Fruit fly (Drosophila melanogaster) whole organism, prepupa: ENCODE data around the gene PGRP-LF.

Experiments
- Blimp-1 ChIP-seq: fragments of 200-800 bp; sonication (Bioruptor generic); optimal IDR thresholded peaks from 3 replicates; lab custom pipeline; 2017; ENCODE audit warnings: missing biosample characterization, missing genetic modification characterization, mild to moderate bottlenecking, moderate library complexity, missing genetic modification reagents
- CG11294 ChIP-seq: fragments of 200-800 bp; sonication (Bioruptor generic); IDR thresholded peaks from 2 replicates; pipeline ENCODE4 v1.3.6; 2022; ENCODE audit warnings: missing biosample characterization, missing genetic modification characterization
- CG11762 ChIP-seq: fragments of 200-800 bp; sonication (Bioruptor generic); optimal IDR thresholded peaks from 3 replicates; lab custom pipeline; 2016; ENCODE audit warnings: missing biosample characterization, missing genetic modification characterization; ENCODE audit not compliant: insufficient read depth
- CG15336 ChIP-seq: fragments of 200-800 bp; sonication (Bioruptor generic); IDR thresholded peaks from 2 replicates; pipeline ENCODE4 v1.3.6; 2022; ENCODE audit warnings: missing biosample characterization, missing genetic modification characterization
- CG1621 ChIP-seq: fragments of 200-800 bp; sonication (Bioruptor generic); optimal IDR thresholded peaks from 3 replicates; lab custom pipeline; 2018; ENCODE audit warnings: missing biosample characterization, mild to moderate bottlenecking, missing genetic modification characterization
- CG16779 ChIP-seq: fragments of 200-800 bp; sonication (Bioruptor generic); optimal IDR thresholded peaks from 3 replicates; lab custom pipeline; 2017; ENCODE audit warnings: missing biosample characterization, mild to moderate bottlenecking, missing genetic modification characterization
- CG31627 ChIP-seq: fragments of 200-800 bp; sonication (Bioruptor generic); optimal IDR thresholded peaks from 3 replicates; lab custom pipeline; 2016; ENCODE audit warnings: missing biosample characterization, missing genetic modification characterization
- CG32006 ChIP-seq: fragments of 200-800 bp; sonication (Bioruptor generic); optimal IDR thresholded peaks from 3 replicates; lab custom pipeline; 2017; ENCODE audit warnings: missing biosample characterization, mild to moderate bottlenecking, missing genetic modification characterization
- CG34406 ChIP-seq: fragments of 200-800 bp; sonication (Bioruptor generic); optimal IDR thresholded peaks from 3 replicates; lab custom pipeline; 2016; ENCODE audit warnings: missing biosample characterization, missing genetic modification characterization
- CG4318 ChIP-seq: fragments of 200-800 bp; sonication (Bioruptor generic); optimal IDR thresholded peaks from 3 replicates; lab custom pipeline; 2017; ENCODE audit warnings: missing biosample characterization, mild to moderate bottlenecking, missing genetic modification characterization
- CG6163 ChIP-seq: fragments of 200-800 bp; sonication (Bioruptor generic); IDR thresholded peaks from 3 replicates; pipeline ENCODE4 v1.3.6; 2022; ENCODE audit warnings: missing biosample characterization, missing genetic modification characterization
- CG6276 ChIP-seq: fragments of 200-800 bp; sonication (Bioruptor generic); optimal IDR thresholded peaks from 2 replicates; lab custom pipeline; 2017; ENCODE audit warnings: missing biosample characterization, mild to moderate bottlenecking, missing genetic modification characterization
- CG6808 ChIP-seq: fragments of 200-800 bp; sonication (Bioruptor generic); optimal IDR thresholded peaks from 3 replicates; lab custom pipeline; 2017; ENCODE audit warnings: missing biosample characterization, missing genetic modification characterization, mild to moderate bottlenecking, moderate library complexity, missing genetic modification reagents
- CG6854 ChIP-seq: fragments of 200-800 bp; sonication (Bioruptor generic); optimal IDR thresholded peaks from 2 replicates; lab custom pipeline; 2017; ENCODE audit warnings: missing biosample characterization, mild to moderate bottlenecking, missing genetic modification characterization
- CG7368 ChIP-seq: fragments of 200-800 bp; sonication (Bioruptor generic); optimal IDR thresholded peaks from 3 replicates; lab custom pipeline; 2016; ENCODE audit warnings: missing biosample characterization, missing genetic modification characterization
- CG8319 ChIP-seq: fragments of 200-800 bp; sonication (Bioruptor generic); optimal IDR thresholded peaks from 3 replicates; lab custom pipeline; 2016; ENCODE audit warnings: missing biosample characterization, missing genetic modification characterization
- CG8632 ChIP-seq: fragments of 200-800 bp; sonication (Bioruptor generic); optimal IDR thresholded peaks from 3 replicates; lab custom pipeline; 2016; ENCODE audit warnings: missing biosample characterization, missing genetic modification characterization
- CG9139 ChIP-seq: fragments of 200-800 bp; sonication (Bioruptor generic); optimal IDR thresholded peaks from 3 replicates; lab custom pipeline; 2017; ENCODE audit warnings: missing biosample characterization, mild to moderate bottlenecking, missing genetic modification characterization
- Eip75B ChIP-seq: fragments of 200-800 bp; sonication (Bioruptor generic); optimal IDR thresholded peaks from 3 replicates; lab custom pipeline; 2016; ENCODE audit warnings: missing biosample characterization, missing genetic modification characterization
- Eip78C ChIP-seq: fragments of 200-800 bp; sonication (Bioruptor generic); peaks from one replicate; lab custom pipeline; 2016; ENCODE audit warnings: missing biosample characterization, missing genetic modification characterization
- Eip93F ChIP-seq: fragments of 200-800 bp; sonication (Bioruptor generic); optimal IDR thresholded peaks from 2 replicates; lab custom pipeline; 2016; ENCODE audit warnings: missing biosample characterization, mild to moderate bottlenecking, missing genetic modification characterization
- Ets21C ChIP-seq: fragments of 200-800 bp; sonication (Bioruptor generic); optimal IDR thresholded peaks from 3 replicates; lab custom pipeline; 2016; ENCODE audit warnings: missing biosample characterization, missing genetic modification characterization
- Ets96B ChIP-seq: fragments of 200-800 bp; optimal IDR thresholded peaks from 2 replicates; lab custom pipeline; 2019; ENCODE audit warnings: missing biosample characterization, mild to moderate bottlenecking, missing genetic modification characterization, moderate library complexity
- Gug ChIP-seq: fragments of 200-800 bp; sonication (Bioruptor generic); IDR thresholded peaks from 2 replicates; pipeline ENCODE4 v1.3.6; 2022; ENCODE audit warnings: missing biosample characterization, missing genetic modification characterization
- Hr38 ChIP-seq: sonication (Bioruptor generic); optimal IDR thresholded peaks from 2 replicates; lab custom pipeline; 2016; ENCODE audit warnings: missing biosample characterization, missing genetic modification characterization
- Hr4 ChIP-seq: fragments of 200-800 bp; sonication (Bioruptor generic); optimal IDR thresholded peaks from 3 replicates; lab custom pipeline; 2016; ENCODE audit warnings: missing biosample characterization, missing genetic modification characterization
- Met ChIP-seq: fragments of 200-800 bp; sonication (Bioruptor generic); optimal IDR thresholded peaks from 3 replicates; lab custom pipeline; 2016; ENCODE audit warnings: missing biosample characterization, missing genetic modification characterization
- OdsH ChIP-seq: fragments of 200-800 bp; sonication (Bioruptor generic); optimal IDR thresholded peaks from 3 replicates; lab custom pipeline; 2016; ENCODE audit warnings: missing biosample characterization, missing genetic modification characterization
- Sox102F ChIP-seq: fragments of 200-800 bp; sonication (Bioruptor generic); optimal IDR thresholded peaks from 2 replicates; lab custom pipeline; 2016; ENCODE audit warnings: missing biosample characterization, mild to moderate bottlenecking, missing genetic modification characterization
- Sox14 ChIP-seq: fragments of 200-800 bp; sonication (Bioruptor generic); optimal IDR thresholded peaks from 3 replicates; lab custom pipeline; 2016; ENCODE audit warnings: missing biosample characterization, missing genetic modification characterization
- achi ChIP-seq: fragments of 200-800 bp; sonication (Bioruptor generic); optimal IDR thresholded peaks from 3 replicates; lab custom pipeline; 2016; ENCODE audit warnings: missing biosample characterization, missing genetic modification characterization
- cyc ChIP-seq: fragments of 200-800 bp; sonication (Bioruptor generic); optimal IDR thresholded peaks from 3 replicates; lab custom pipeline; 2016; ENCODE audit warnings: missing biosample characterization, missing genetic modification characterization
- dac ChIP-seq: fragments of 200-800 bp; sonication (Bioruptor generic); optimal IDR thresholded peaks from 2 replicates; lab custom pipeline; 2017; ENCODE audit warnings: missing biosample characterization, mild to moderate bottlenecking, missing genetic modification characterization
- eg ChIP-seq: fragments of 200-800 bp; sonication (Bioruptor generic); IDR thresholded peaks from 3 replicates; pipeline ENCODE4 v1.3.6; 2022; ENCODE audit warnings: missing biosample characterization, missing genetic modification characterization
- esn ChIP-seq: fragments of 200-800 bp; sonication (Bioruptor generic); optimal IDR thresholded peaks from 2 replicates; lab custom pipeline; 2016; ENCODE audit warnings: missing biosample characterization, mild to moderate bottlenecking, missing genetic modification characterization, moderate library complexity
- fd59A ChIP-seq: fragments of 200-800 bp; sonication (Bioruptor generic); optimal IDR thresholded peaks from 2 replicates; lab custom pipeline; 2017; ENCODE audit warnings: missing biosample characterization, mild to moderate bottlenecking, missing genetic modification characterization, missing genetic modification reagents
- fd85E ChIP-seq: fragments of 200-800 bp; sonication (Bioruptor generic); optimal IDR thresholded peaks from 3 replicates; lab custom pipeline; 2016; ENCODE audit warnings: missing biosample characterization, missing genetic modification characterization
- fkh ChIP-seq: fragments of 200-800 bp; sonication (Bioruptor generic); optimal IDR thresholded peaks from 3 replicates; lab custom pipeline; 2017; ENCODE audit warnings: missing biosample characterization, mild to moderate bottlenecking, missing genetic modification characterization, moderate library complexity
- net ChIP-seq: fragments of 200-800 bp; sonication (Bioruptor generic); optimal IDR thresholded peaks from 3 replicates; lab custom pipeline; 2016; ENCODE audit warnings: missing biosample characterization, missing genetic modification characterization
- salr ChIP-seq, 2 experiments: fragments of 200-800 bp; sonication (Bioruptor generic); optimal IDR thresholded peaks; 3 replicates each; lab custom pipeline; 2016 to 2018; ENCODE audit warnings: missing biosample characterization in 2 of 2, missing genetic modification characterization in 2 of 2, mild to moderate bottlenecking in 1 of 2
- spab ChIP-seq: fragments of 200-800 bp; sonication (Bioruptor generic); optimal IDR thresholded peaks from 2 replicates; lab custom pipeline; 2017; ENCODE audit warnings: missing biosample characterization, mild to moderate bottlenecking, missing genetic modification characterization, missing genetic modification reagents
- ss ChIP-seq, 2 experiments: fragments of 200-800 bp; sonication (Bioruptor generic); optimal IDR thresholded peaks; 2 replicates in 1 of 2; 3 replicates in 1 of 2; lab custom pipeline; 2017 to 2018; ENCODE audit warnings: mild to moderate bottlenecking in 2 of 2, missing biosample characterization in 2 of 2, missing genetic modification characterization in 2 of 2, moderate library complexity in 1 of 2
- svp ChIP-seq: fragments of 200-800 bp; sonication (Bioruptor generic); peaks from one replicate; lab custom pipeline; 2016; ENCODE audit warnings: missing biosample characterization, missing genetic modification characterization
- topi ChIP-seq: fragments of 200-800 bp; sonication (Bioruptor generic); optimal IDR thresholded peaks from 3 replicates; lab custom pipeline; 2016; ENCODE audit warnings: missing biosample characterization, missing genetic modification characterization
- vri ChIP-seq: fragments of 200-800 bp; sonication (Bioruptor generic); optimal IDR thresholded peaks from 3 replicates; lab custom pipeline; 2016; ENCODE audit warnings: missing biosample characterization, mild to moderate bottlenecking, missing genetic modification characterization

The PGRP-LF gene

dm6 chr3L:9349314-9349733 lies at the start of gene PGRP-LF:
Gene PGRP-LF (plus strand): TSS chr3L:9349609.
- peak; percentile 80 for TF ChIP-seq fkh (GFP tag; lab: Kevin White, UChicago)
- TF ChIP-seq esn (GFP tag; lab: Kevin White, UChicago) = peak; percentile 37
- TF ChIP-seq topi (GFP tag; lab: Kevin White, UChicago) = peak; percentile 22
- TF ChIP-seq CG6808 (GFP tag; lab: Kevin White, UChicago) = no peak
- no peak for TF ChIP-seq CG11294 (GFP tag; lab: Robert Waterston, UW)
- TF ChIP-seq CG6163 (GFP tag; lab: Robert Waterston, UW) = no peak
- TF ChIP-seq dac (GFP tag; lab: Kevin White, UChicago) = no peak
- TF ChIP-seq vri = peak; percentile 32
- no peak for TF ChIP-seq salr (GFP tag; optimal IDR thresholded peaks at IDR 0.05; lab: Kevin White, UChicago)
- TF ChIP-seq Ets96B (tag; lab: Kevin White, UChicago) = no peak
- peak; percentile 46 for TF ChIP-seq CG1621
- TF ChIP-seq CG16779 (tag; lab: Kevin White, UChicago) = peak; percentile 58
- TF ChIP-seq Eip78C = peak; percentile 77
- TF ChIP-seq Gug (GFP tag; lab: Robert Waterston, UW) = no peak
- peak; percentile 79 for TF ChIP-seq svp (GFP tag; lab: Kevin White, UChicago)
- no peak for TF ChIP-seq CG11762 (GFP tag; lab: Kevin White, UChicago)
- no peak for TF ChIP-seq fd59A (GFP tag; lab: Kevin White, UChicago)
- peak; percentile 58 for TF ChIP-seq Eip93F (GFP tag; lab: Kevin White, UChicago)
- TF ChIP-seq CG8632 = no peak
- TF ChIP-seq net (GFP tag; lab: Kevin White, UChicago) = no peak
- no peak for TF ChIP-seq Hr38 (GFP tag; lab: Kevin White, UChicago)
- TF ChIP-seq CG15336 (GFP tag; lab: Robert Waterston, UW) = no peak
- TF ChIP-seq ss (GFP tag; optimal IDR thresholded peaks at IDR 0.05; lab: Kevin White, UChicago) = no peak
- TF ChIP-seq CG9139 = no peak
- TF ChIP-seq CG32006 (GFP tag; lab: Kevin White, UChicago) = no peak
- peak; percentile 20 for TF ChIP-seq Met
- peak; percentile 28 for TF ChIP-seq achi
- no peak for TF ChIP-seq CG6276 (GFP tag; lab: Kevin White, UChicago)
- no peak for TF ChIP-seq Ets21C
- TF ChIP-seq CG7368 (GFP tag; lab: Kevin White, UChicago) = no peak
- no peak for TF ChIP-seq spab (GFP tag; lab: Kevin White, UChicago)
- peak; percentile 21 for TF ChIP-seq Sox102F (GFP tag; lab: Kevin White, UChicago)
- TF ChIP-seq CG4318 (GFP tag; lab: Kevin White, UChicago) = no peak
- TF ChIP-seq CG6854 = no peak
- TF ChIP-seq fd85E = no peak
- TF ChIP-seq CG31627 (GFP tag; lab: Kevin White, UChicago) = peak; percentile 9
- TF ChIP-seq OdsH = peak; percentile 38
- no peak for TF ChIP-seq cyc
- peak; percentile 14 for TF ChIP-seq CG34406 (GFP tag; lab: Kevin White, UChicago)
- no peak for TF ChIP-seq eg
- peak; percentile 37 for TF ChIP-seq Hr4
- no peak for TF ChIP-seq Sox14 (GFP tag; lab: Kevin White, UChicago)
- TF ChIP-seq Eip75B (GFP tag; lab: Kevin White, UChicago) = peak; percentile 7

dm6 chr3L:9304393-9304792 lies 45.0 kb upstream of the PGRP-LF start:
- TF ChIP-seq Blimp-1 (GFP tag; lab: Kevin White, UChicago) = no peak
- no peak for TF ChIP-seq vri
- TF ChIP-seq achi = no peak
- no peak for TF ChIP-seq CG8319 (GFP tag; lab: Kevin White, UChicago)
